Fruit fly (Drosophila melanogaster): ENCODE measurements around the gene Prp4k.
A peak's percentile ranks its signal among the peaks of the same experiment; 100 is the strongest.

The Prp4k gene

dm6 chr3L:199754-200596 is 11.3 kb downstream of the Prp4k start, which contains the start of the genes rno and mri (continued):
- TF ChIP-seq CG17568 (GFP tag; optimal IDR thresholded peaks at IDR 0.05) (no peak), E2f1 (GFP tag; IDR thresholded peaks at IDR 0.05) (peak; percentile 72), Usf (GFP tag; optimal IDR thresholded peaks at IDR 0.05) (peak; percentile 50), CG4424 (GFP tag; optimal IDR thresholded peaks at IDR 0.05) (peak; percentile 60), z (GFP tag; IDR thresholded peaks at IDR 0.05) (no peak), CG17361 (GFP tag; IDR thresholded peaks at IDR 0.05) (peak; percentile 88), disco-r (GFP tag; optimal IDR thresholded peaks at IDR 0.05) (no peak), CHES-1-like (GFP tag; optimal IDR thresholded peaks at IDR 0.05) (no peak), danr (GFP tag; IDR thresholded peaks at IDR 0.05) (no peak), trh (GFP tag; optimal IDR thresholded peaks at IDR 0.05) (peak; percentile 44), Myb (GFP tag; optimal IDR thresholded peaks at IDR 0.05) (no peak), CG12236 (GFP tag; optimal IDR thresholded peaks at IDR 0.05) (no peak), hkb (optimal IDR thresholded peaks at IDR 0.05) (no peak), hkb (GFP tag; IDR thresholded peaks at IDR 0.05) (peak; percentile 66), CG8765 (GFP tag; IDR thresholded peaks at IDR 0.05) (peak; percentile 37), Bteb2 (GFP tag; optimal IDR thresholded peaks at IDR 0.05) (peak; percentile 15), HHEX (GFP tag; optimal IDR thresholded peaks at IDR 0.05) (peak; percentile 58), Dll (GFP tag; IDR thresholded peaks at IDR 0.05; ENCODE audit: partially characterized antibody) (peak; percentile 95), maf-S (GFP tag; optimal IDR thresholded peaks at IDR 0.05) (no peak), CG4820 (GFP tag; optimal IDR thresholded peaks at IDR 0.05) (peak; percentile 36), org-1 (GFP tag; optimal IDR thresholded peaks at IDR 0.05) (no peak), CG11456 (GFP tag; IDR thresholded peaks at IDR 0.05) (peak; percentile 79), CG1233 (GFP tag; optimal IDR thresholded peaks at IDR 0.05) (peak; percentile 68), Optix (GFP tag; IDR thresholded peaks at IDR 0.05) (peak; percentile 30; the same call in 1 of the 3 replicates), CG34376 (GFP tag; optimal IDR thresholded peaks at IDR 0.05) (peak; percentile 22), nmo (GFP tag; optimal IDR thresholded peaks at IDR 0.05) (peak; percentile 86), h (optimal IDR thresholded peaks at IDR 0.05) (no peak), fd96Cb (tag; optimal IDR thresholded peaks at IDR 0.05) (peak; percentile 79), ssp (GFP tag; IDR thresholded peaks at IDR 0.05) (peak; percentile 53), fru (optimal IDR thresholded peaks at IDR 0.05) (no peak), CG1603 (tag; optimal IDR thresholded peaks at IDR 0.05) (peak; percentile 57), crc (GFP tag; optimal IDR thresholded peaks at IDR 0.05) (no peak), vvl (GFP tag; IDR thresholded peaks at IDR 0.05) (peak; percentile 81), CG15011 (GFP tag; optimal IDR thresholded peaks at IDR 0.05) (no peak), rib (GFP tag; IDR thresholded peaks at IDR 0.05) (no peak), D19A (tag; optimal IDR thresholded peaks at IDR 0.05) (peak; percentile 58), sr (GFP tag; IDR thresholded peaks at IDR 0.05) (no peak), Taf1 (GFP tag; IDR thresholded peaks at IDR 0.05) (peak; percentile 51), CG6654 (GFP tag; optimal IDR thresholded peaks at IDR 0.05) (no peak), Lhr (GFP tag; optimal IDR thresholded peaks at IDR 0.05) (peak; percentile 66), CG33213 (GFP tag; optimal IDR thresholded peaks at IDR 0.05) (no peak), fd3F (GFP tag; optimal IDR thresholded peaks at IDR 0.05) (peak; percentile 64), CG10462 (GFP tag; optimal IDR thresholded peaks at IDR 0.05) (peak; percentile 50), Side (GFP tag; optimal IDR thresholded peaks at IDR 0.05) (no peak), CG11085 (GFP tag; IDR thresholded peaks at IDR 0.05) (peak; percentile 63; the same call in 1 of the 2 replicates), Drgx (GFP tag; IDR thresholded peaks at IDR 0.05) (peak; percentile 47; the same call in 1 of the 2 replicates), CG32772 (GFP tag; IDR thresholded peaks at IDR 0.05) (peak; percentile 79), MTF-1 (GFP tag; optimal IDR thresholded peaks at IDR 0.05; ENCODE audit: borderline replicate concordance) (no peak), bab2 (GFP tag; optimal IDR thresholded peaks at IDR 0.05) (peak; percentile 51), Meics (GFP tag; optimal IDR thresholded peaks at IDR 0.05) (peak; percentile 65), Spps (tag; optimal IDR thresholded peaks at IDR 0.05) (peak; percentile 15)

Measured in whole organism, embryonic.